Worm (Caenorhabditis elegans): Measurements from ENCODE around the gene rpl-6.

- TF ChIP-seq mep-1 (tag; optimal IDR thresholded peaks at IDR 0.05), result peak; percentile 47
- TF ChIP-seq elt-2 (tag; optimal IDR thresholded peaks at IDR 0.05), result no peak
- no peak for TF ChIP-seq lin-39 (tag; optimal IDR thresholded peaks at IDR 0.05)
- peak; percentile 51 to 72 (median 70) for TF ChIP-seq dpl-1 (GFP tag; optimal IDR thresholded peaks at IDR 0.05)
- peak in 1 of 2 experiments; percentile 57 for TF ChIP-seq egl-27 (tag; optimal IDR thresholded peaks at IDR 0.05)
- no peak for TF ChIP-seq pqm-1 (tag; optimal IDR thresholded peaks at IDR 0.05)
- TF ChIP-seq unc-62 (GFP tag; optimal IDR thresholded peaks at IDR 0.05), result no peak
- TF ChIP-seq nhr-11 (tag; optimal IDR thresholded peaks at IDR 0.05), result no peak
- peak; percentile 82 for TF ChIP-seq lin-15B (tag; optimal IDR thresholded peaks at IDR 0.05)
- peak; percentile 59 for TF ChIP-seq skn-1 (tag; optimal IDR thresholded peaks at IDR 0.05)
- TF ChIP-seq fkh-4 (tag; optimal IDR thresholded peaks at IDR 0.05; ENCODE audit: borderline replicate concordance), result no peak
- no peak for TF ChIP-seq zag-1 (tag; optimal IDR thresholded peaks at IDR 0.05)
- TF ChIP-seq snpc-4 (tag; optimal IDR thresholded peaks at IDR 0.05), result no peak
- TF ChIP-seq unc-98 (GFP tag; IDR thresholded peaks at IDR 0.05), result no peak
These were observed 24.2 kb upstream of the rpl-6 start, which contains the start of gene yju-2 for ce11 chrIII:7184022-7184421.

Measured in whole organism, L1 larva.